Worm (Caenorhabditis elegans) whole organism, L1 larva: ENCODE data around the gene str-231.

Source experiments
- ceh-82 ChIP-seq, 3 experiments: fragments of 150-350 bp in 1 of 3; sonication (generic microtip) in 2 of 3; optimal IDR thresholded peaks; 2 replicates each; lab custom pipeline; 2014 to 2017; ENCODE audit warnings: missing biosample characterization in 3 of 3, missing genetic modification characterization in 3 of 3
- egl-13 ChIP-seq: sonication (generic microtip); optimal IDR thresholded peaks from 2 replicates; lab custom pipeline; 2016; ENCODE audit warnings: missing genotype, missing genetic modification reagents, missing genetic modification characterization, missing compliant biosample characterization
- hlh-17 ChIP-seq: fragments of 200-800 bp; sonication (Bioruptor generic); optimal IDR thresholded peaks from 2 replicates; lab custom pipeline; 2018; ENCODE audit warnings: missing genetic modification characterization, mild to moderate bottlenecking, missing compliant biosample characterization, moderate library complexity, borderline replicate concordance
- lir-3 ChIP-seq: sonication (generic microtip); optimal IDR thresholded peaks from 2 replicates; lab custom pipeline; 2016; ENCODE audit warnings: mild to moderate bottlenecking, missing genetic modification characterization, moderate library complexity, missing compliant biosample characterization; ENCODE audit not compliant: poor library complexity
- mab-9 ChIP-seq: fragments of 200-800 bp; sonication (Bioruptor generic); IDR thresholded peaks from 2 replicates; pipeline ENCODE4 v1.3.6; 2022; ENCODE audit warnings: missing genetic modification reagents, missing genetic modification characterization, missing compliant biosample characterization
- skn-1 ChIP-seq: fragments of 150-350 bp; optimal IDR thresholded peaks from 2 replicates; lab custom pipeline; 2014; ENCODE audit warnings: missing biosample characterization, missing genetic modification characterization
- unc-62 ChIP-seq: fragments of 150-350 bp; optimal IDR thresholded peaks from 2 replicates; lab custom pipeline; 2014; ENCODE audit warnings: missing biosample characterization, missing genetic modification reagents, missing genetic modification characterization
- unc-86 ChIP-seq: sonication (generic microtip); optimal IDR thresholded peaks from 2 replicates; lab custom pipeline; 2016; ENCODE audit warnings: missing genetic modification characterization, missing compliant biosample characterization

Gene str-231

DNA sequence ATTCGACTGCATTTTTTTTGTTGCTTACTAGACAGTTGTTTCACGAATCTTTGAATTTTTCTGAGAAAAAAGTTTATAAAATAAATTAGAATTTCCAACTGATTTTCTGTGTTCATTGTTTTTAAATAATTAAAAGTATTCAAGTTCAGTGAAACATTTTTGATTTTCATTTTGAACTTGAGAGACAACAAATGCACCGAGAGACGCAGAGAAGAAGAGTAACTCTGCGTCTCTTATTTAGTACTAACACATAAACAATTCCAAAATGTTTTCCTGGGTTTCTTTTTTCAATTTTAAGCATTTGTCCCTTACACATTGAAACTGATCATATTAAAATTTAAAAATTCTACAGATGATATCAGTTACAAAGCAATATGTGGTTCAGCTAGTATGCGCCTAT lies 47.9 kb downstream of the str-231 start (continued):
- no peak for TF ChIP-seq hlh-17 (GFP tag; lab: Kevin White, UChicago)
- TF ChIP-seq mab-9 (GFP tag; lab: Robert Waterston, UW): no peak
- no peak for TF ChIP-seq unc-86 (tag; lab: Kevin White, UChicago)

DNA sequence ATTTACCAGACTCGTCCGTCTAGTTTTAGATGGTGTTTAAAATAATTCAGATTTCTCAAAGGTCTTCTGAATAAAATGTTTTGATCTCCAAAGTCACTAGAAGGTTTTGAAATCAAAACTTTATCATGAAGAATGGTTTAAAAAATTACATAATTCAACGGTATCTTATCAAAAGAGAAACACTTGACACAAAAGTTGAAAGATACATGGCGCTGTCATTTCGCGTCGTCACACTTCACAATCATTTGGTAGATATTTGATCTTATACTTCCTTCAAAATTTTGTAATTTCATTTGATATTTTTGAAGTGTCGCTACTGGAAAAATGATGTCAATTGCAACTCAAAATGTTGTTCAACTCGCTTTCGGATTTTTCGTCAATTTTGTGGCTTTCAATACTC lies 50.3 kb downstream of the str-231 start, which contains the start of gene F36G9.3:
Gene F36G9.3, plus strand, starts transcription at position 301 of the 400 bp plus-strand sequence.
- no peak for TF ChIP-seq unc-62 (GFP tag; lab: Kevin White, UChicago)
- no peak for TF ChIP-seq lir-3 (tag; lab: Kevin White, UChicago)
- TF ChIP-seq ceh-82 (tag; optimal IDR thresholded peaks at IDR 0.05; lab: Kevin White, UChicago): no peak
- TF ChIP-seq skn-1: no peak
- TF ChIP-seq egl-13 (tag; lab: Kevin White, UChicago): no peak
